Worm (Caenorhabditis elegans) whole organism, L4/young adult: ENCODE data around the gene ZC84.6.

ENCODE experiments used
- W03F9.2 ChIP-seq: fragments of 150-350 bp; optimal IDR thresholded peaks from 2 replicates; lab custom pipeline; 2014; ENCODE audit warnings: missing biosample characterization, missing genetic modification characterization
- dao-5 ChIP-seq: sonication (generic microtip); optimal IDR thresholded peaks from 2 replicates; lab custom pipeline; 2016; ENCODE audit warnings: missing genotype, missing genetic modification characterization, moderate library complexity, missing compliant biosample characterization
- him-1 ChIP-seq: sonication (generic microtip); optimal IDR thresholded peaks from 2 replicates; lab custom pipeline; 2016; ENCODE audit warnings: missing genotype, missing genetic modification reagents, missing genetic modification characterization, missing compliant biosample characterization

ZC84.6 gene

DNA sequence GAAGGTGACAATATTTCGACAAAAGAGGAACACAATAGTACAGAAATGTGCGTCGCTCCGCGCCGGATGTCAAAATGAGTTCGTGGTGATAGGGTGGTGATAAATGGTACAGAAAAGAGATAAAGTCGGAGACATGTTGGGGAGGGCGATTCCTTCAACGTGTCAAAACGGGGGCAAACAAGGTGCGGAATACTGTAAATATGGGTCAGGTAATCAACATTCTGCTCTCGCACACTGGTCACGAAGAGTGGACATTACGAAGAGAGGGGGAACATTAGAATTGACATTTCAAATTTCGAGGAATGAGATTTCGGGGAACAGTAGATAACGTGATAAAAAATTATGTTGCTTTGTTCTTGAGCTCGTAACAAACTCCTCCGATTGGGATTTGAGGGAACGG, at the start of gene ZC84.6:
Gene ZC84.6, minus strand, starts transcription at position 101 of the 400 bp plus-strand sequence.
- no peak for TF ChIP-seq dao-5 (tag; lab: Kevin White, UChicago)
- no peak for TF ChIP-seq him-1 (tag; lab: Kevin White, UChicago)
- TF ChIP-seq W03F9.2 = no peak

DNA sequence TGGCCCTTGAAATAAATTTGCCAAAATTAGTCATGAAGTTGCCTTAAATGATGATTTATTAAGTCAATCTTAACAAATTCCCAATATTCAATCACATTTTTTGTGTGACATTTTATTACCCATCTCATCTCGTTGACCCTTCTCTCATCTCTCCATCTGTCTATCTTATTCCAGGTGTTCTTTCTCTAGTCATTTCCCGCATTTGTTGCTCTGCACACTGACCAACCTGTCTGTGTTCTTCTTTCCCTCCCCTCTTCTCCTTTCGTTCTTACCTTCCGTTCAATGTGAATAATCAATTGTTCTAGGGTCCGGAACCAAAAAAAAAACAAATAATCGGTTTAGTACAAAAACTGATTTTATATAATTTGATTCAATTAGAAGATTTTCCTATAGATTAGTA, 47.7 kb upstream of the ZC84.6 start, which contains the start of gene T02C1.1:
Gene T02C1.1, plus strand, starts transcription at position 305 of the 400 bp plus-strand sequence.
- TF ChIP-seq him-1 (tag; lab: Kevin White, UChicago) = no peak

ce11 chrIII:9242675-9243074, 43.2 kb upstream of the ZC84.6 start, which contains the start of gene dat-1:
TSS of gene dat-1 (plus strand) at chrIII:9242975.
- TF ChIP-seq him-1 (tag; lab: Kevin White, UChicago) = no peak
- no peak for TF ChIP-seq dao-5 (tag; lab: Kevin White, UChicago)
- TF ChIP-seq W03F9.2 = no peak

- no peak for TF ChIP-seq dao-5 (tag; lab: Kevin White, UChicago)
- peak; percentile 51 for TF ChIP-seq W03F9.2
- no peak for TF ChIP-seq him-1 (tag; lab: Kevin White, UChicago)
Observed at ce11 chrIII:9239983-9240382, 40.5 kb upstream of the ZC84.6 start, which contains the start of gene saeg-2. TSS of gene saeg-2 (plus strand) at chrIII:9240363.

DNA sequence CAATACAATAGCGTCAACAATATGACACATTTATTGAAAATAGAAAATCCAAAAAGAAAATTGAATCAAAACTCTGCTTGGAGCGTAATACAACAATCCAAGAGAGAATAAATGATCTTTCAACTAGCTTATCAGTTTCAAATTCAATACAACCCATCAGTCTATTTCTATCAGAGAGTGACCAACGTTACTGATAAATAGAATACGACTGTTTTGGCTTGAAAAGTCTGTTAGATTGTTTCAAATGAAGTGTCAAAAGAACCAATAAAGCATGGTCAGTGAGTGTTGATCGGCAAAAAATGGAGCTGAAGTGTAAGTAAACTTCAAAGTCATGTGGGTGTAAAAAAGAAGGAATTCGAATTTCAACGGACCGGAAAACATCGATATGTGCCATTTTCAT, 38.1 kb upstream of the ZC84.6 start:
- no peak for TF ChIP-seq him-1 (tag; lab: Kevin White, UChicago)
- TF ChIP-seq W03F9.2 = no peak
- TF ChIP-seq dao-5 (tag; lab: Kevin White, UChicago) = no peak

ce11 chrIII:9236228-9236627, 36.7 kb upstream of the ZC84.6 start, which contains the start of gene T23G5.2:
TSS of gene T23G5.2 (minus strand) at chrIII:9236328.
- TF ChIP-seq W03F9.2 (no peak), dao-5 (tag; lab: Kevin White, UChicago) (no peak), him-1 (tag; lab: Kevin White, UChicago) (no peak)

- TF ChIP-seq W03F9.2 = no peak
- no peak for TF ChIP-seq dao-5 (tag; lab: Kevin White, UChicago)
- no peak for TF ChIP-seq him-1 (tag; lab: Kevin White, UChicago)
Observed at ce11 chrIII:9231173-9231572, 31.7 kb upstream of the ZC84.6 start, which contains the start of gene T23G5.3. TSS of gene T23G5.3 (minus strand) at chrIII:9231273.

ce11 chrIII:9228722-9229121, 29.2 kb upstream of the ZC84.6 start, which contains the start of gene rnr-1:
TSS of gene rnr-1 (minus strand) at chrIII:9228798.
- TF ChIP-seq dao-5 (tag; lab: Kevin White, UChicago) (no peak), W03F9.2 (no peak), him-1 (tag; lab: Kevin White, UChicago) (no peak)

- no peak for TF ChIP-seq him-1 (tag; lab: Kevin White, UChicago)
- no peak for TF ChIP-seq W03F9.2
- no peak for TF ChIP-seq dao-5 (tag; lab: Kevin White, UChicago)
Observed at ce11 chrIII:9228190-9228589, 28.7 kb upstream of the ZC84.6 start.

ce11 chrIII:9224986-9225385, 25.5 kb upstream of the ZC84.6 start:
- no peak for TF ChIP-seq him-1 (tag; lab: Kevin White, UChicago)
- no peak for TF ChIP-seq W03F9.2
- no peak for TF ChIP-seq dao-5 (tag; lab: Kevin White, UChicago)

ce11 chrIII:9215367-9215766, 15.9 kb upstream of the ZC84.6 start, which contains the start of gene npr-29:
TSS of gene npr-29 (minus strand) at chrIII:9215467.
- TF ChIP-seq him-1 (tag; lab: Kevin White, UChicago) (no peak), dao-5 (tag; lab: Kevin White, UChicago) (no peak), W03F9.2 (no peak)

DNA sequence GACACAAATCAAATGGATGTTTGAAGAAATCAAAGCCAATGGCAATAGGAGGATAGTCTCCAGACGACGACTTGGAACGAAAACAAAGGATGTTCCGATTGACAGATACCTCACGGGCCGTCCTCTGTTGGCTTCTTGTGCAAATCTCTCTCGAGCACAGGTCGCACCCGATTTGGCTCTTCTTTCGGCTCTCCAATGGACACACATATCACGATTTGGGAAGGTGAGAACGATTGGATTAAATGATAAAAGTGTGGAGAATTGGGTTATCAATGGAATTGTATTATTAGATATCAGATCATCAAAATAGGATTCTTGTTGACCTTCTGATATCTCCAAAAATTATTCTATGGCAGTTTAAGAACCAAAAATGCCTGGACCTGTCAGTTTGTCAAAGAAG, 6.7 kb upstream of the ZC84.6 start, which contains the start of gene ZC84.1:
Gene ZC84.1, minus strand, starts transcription at position 101 of the 400 bp plus-strand sequence.
- TF ChIP-seq him-1 (tag; lab: Kevin White, UChicago) (no peak), dao-5 (tag; lab: Kevin White, UChicago) (no peak), W03F9.2 (no peak)

DNA sequence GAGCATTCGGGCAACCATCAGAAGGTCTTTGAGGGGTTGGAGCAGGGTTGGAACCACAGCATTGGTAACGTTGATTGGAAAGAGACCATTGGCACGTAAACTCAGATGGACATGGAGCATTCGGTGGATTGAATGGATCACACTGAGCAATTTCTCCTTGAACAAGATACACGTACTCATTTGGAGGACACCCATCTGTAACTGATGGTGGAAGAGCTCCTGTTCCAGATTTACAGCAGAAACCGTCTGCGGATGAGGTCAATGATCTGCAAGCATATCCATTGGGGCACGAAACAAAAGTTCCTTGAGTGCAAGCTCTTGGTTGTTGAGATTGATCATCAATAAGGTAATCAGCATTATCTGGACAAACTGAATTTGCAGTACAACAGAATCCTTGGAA, 2.5 kb upstream of the ZC84.6 start:
- TF ChIP-seq him-1 (tag; lab: Kevin White, UChicago) (no peak), dao-5 (tag; lab: Kevin White, UChicago) (no peak), W03F9.2 (no peak)

ce11 chrIII:9191091-9191490, 8.4 kb downstream of the ZC84.6 start, which contains the start of gene cls-3:
TSS of gene cls-3 (minus strand) at chrIII:9191109.
- TF ChIP-seq dao-5 (tag; lab: Kevin White, UChicago) = no peak
- TF ChIP-seq him-1 (tag; lab: Kevin White, UChicago) = no peak
- TF ChIP-seq W03F9.2 = no peak

DNA sequence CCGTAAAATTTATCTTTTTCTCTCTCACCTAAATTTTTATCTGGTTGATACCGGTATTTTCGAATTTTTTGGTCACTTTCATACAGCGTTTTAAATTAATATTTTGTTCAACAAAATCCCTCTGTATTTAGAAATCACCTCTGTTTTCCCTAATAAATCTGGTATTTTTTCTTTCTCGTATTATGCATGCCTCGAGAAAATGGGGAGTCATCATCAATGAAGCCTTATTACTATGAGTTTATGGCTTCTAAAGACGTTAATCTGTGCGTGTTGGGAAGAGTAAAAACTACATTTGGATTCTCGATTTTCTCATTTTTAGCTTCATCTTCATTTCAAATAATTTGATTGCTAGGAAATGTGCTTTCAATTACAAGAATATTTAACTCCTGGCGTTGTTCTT, 13.8 kb downstream of the ZC84.6 start, which contains the start of gene ZC84.7:
Gene ZC84.7, plus strand, starts transcription at position 301 of the 400 bp plus-strand sequence.
- TF ChIP-seq W03F9.2 = no peak
- TF ChIP-seq him-1 (tag; lab: Kevin White, UChicago) = no peak
- TF ChIP-seq dao-5 (tag; lab: Kevin White, UChicago) = no peak
